Worm (Caenorhabditis elegans) whole organism, early embryonic: ENCODE results near the gene cyp-31A5.

Source experiments
- F13C5.2 ChIP-seq: sonication (generic microtip); optimal IDR thresholded peaks from 2 replicates; lab custom pipeline; 2017; ENCODE audit warnings: mild to moderate bottlenecking, missing genetic modification characterization, inconsistent platforms, missing compliant biosample characterization
- aly-1 ChIP-seq: sonication (generic microtip); optimal IDR thresholded peaks from 2 replicates; lab custom pipeline; 2016; ENCODE audit warnings: missing genetic modification characterization, missing compliant biosample characterization
- ama-1 ChIP-seq: fragments of 150-350 bp; optimal IDR thresholded peaks from 2 replicates; lab custom pipeline; 2014
- ceh-13 ChIP-seq: fragments of 200-800 bp; sonication (Bioruptor generic); optimal IDR thresholded peaks from 2 replicates; lab custom pipeline; 2018; ENCODE audit warnings: mild to moderate bottlenecking, missing genetic modification characterization, missing compliant biosample characterization
- ets-7 ChIP-seq: sonication (generic microtip); optimal IDR thresholded peaks from 2 replicates; lab custom pipeline; 2016; ENCODE audit warnings: missing genotype, missing genetic modification characterization, missing compliant biosample characterization
- flt-1 ChIP-seq: fragments of 200-800 bp; sonication (Bioruptor generic); IDR thresholded peaks from 2 replicates; pipeline ENCODE4 v1.3.6; 2022; ENCODE audit warnings: missing genetic modification characterization, missing compliant biosample characterization
- hmbx-1 ChIP-seq: sonication (generic microtip); optimal IDR thresholded peaks from 2 replicates; lab custom pipeline; 2016; ENCODE audit warnings: mild to moderate bottlenecking, missing genetic modification characterization, missing compliant biosample characterization
- hmg-4 ChIP-seq: fragments of 200-800 bp; sonication (Bioruptor generic); optimal IDR thresholded peaks from 2 replicates; lab custom pipeline; 2018; ENCODE audit warnings: mild to moderate bottlenecking, missing genetic modification characterization, missing compliant biosample characterization
- pes-1 ChIP-seq: fragments of 200-800 bp; sonication (Bioruptor generic); IDR thresholded peaks from 2 replicates; pipeline ENCODE4 v1.3.6; 2022; ENCODE audit warnings: missing genetic modification reagents, missing genetic modification characterization, missing compliant biosample characterization
- tbx-37 ChIP-seq: fragments of 200-800 bp; sonication (Bioruptor generic); conservative IDR thresholded peaks from 2 replicates; pipeline ENCODE4 v1.3.6; 2022; ENCODE audit warnings: missing genetic modification reagents, missing genetic modification characterization, missing compliant biosample characterization

ce11 chrIV:13392230-13392629 is 8.9 kb upstream of the cyp-31A5 start:
- no peak for TF ChIP-seq ama-1 (lab: Kevin White, UChicago)
- no peak for TF ChIP-seq ceh-13
- TF ChIP-seq tbx-37 (GFP tag; lab: Robert Waterston, UW), result no peak
- no peak for TF ChIP-seq aly-1 (tag; lab: Kevin White, UChicago)
- TF ChIP-seq flt-1, result no peak
- no peak for TF ChIP-seq F13C5.2 (tag; lab: Kevin White, UChicago)
- no peak for TF ChIP-seq hmg-4
- no peak for TF ChIP-seq ets-7 (tag; lab: Kevin White, UChicago)
- no peak for TF ChIP-seq pes-1 (GFP tag; lab: Robert Waterston, UW)
- TF ChIP-seq hmbx-1, result no peak
